Worm (Caenorhabditis elegans) whole organism, young adult: Measurements from ENCODE around the gene R10E11.6.

Experiments
- B0019.2 ChIP-seq: fragments of 200-800 bp; sonication (Bioruptor generic); conservative IDR thresholded peaks from 2 replicates; pipeline ENCODE4 v1.3.6; 2022; ENCODE audit warnings: missing genetic modification reagents, missing genetic modification characterization, missing compliant biosample characterization
- B0261.1 ChIP-seq: sonication (generic microtip); optimal IDR thresholded peaks from 2 replicates; lab custom pipeline; 2016; ENCODE audit warnings: mild to moderate bottlenecking, missing genetic modification characterization, moderate library complexity, missing compliant biosample characterization
- F33H1.4 ChIP-seq: fragments of 200-800 bp; sonication (Bioruptor generic); IDR thresholded peaks from 2 replicates; pipeline ENCODE4 v1.3.6; 2022; ENCODE audit warnings: missing genetic modification reagents, missing genetic modification characterization, missing compliant biosample characterization
- F52B5.7 ChIP-seq: sonication (generic microtip); optimal IDR thresholded peaks from 2 replicates; lab custom pipeline; 2016; ENCODE audit warnings: mild to moderate bottlenecking, missing genetic modification characterization, missing compliant biosample characterization
- F55B11.4 ChIP-seq: sonication (generic microtip); optimal IDR thresholded peaks from 2 replicates; lab custom pipeline; 2016; ENCODE audit warnings: missing compliant biosample characterization, missing genetic modification characterization, borderline replicate concordance; ENCODE audit not compliant: insufficient read depth
- F57C9.4 ChIP-seq: sonication (generic microtip); optimal IDR thresholded peaks from 2 replicates; lab custom pipeline; 2017; ENCODE audit warnings: mild to moderate bottlenecking, missing genetic modification characterization, missing compliant biosample characterization
- K12H6.12 ChIP-seq: fragments of 200-800 bp; sonication (Bioruptor generic); optimal IDR thresholded peaks from 2 replicates; lab custom pipeline; 2018; ENCODE audit warnings: mild to moderate bottlenecking, missing genetic modification characterization, missing compliant biosample characterization
- T07F8.4 ChIP-seq: sonication (generic microtip); optimal IDR thresholded peaks from 2 replicates; lab custom pipeline; 2016; ENCODE audit warnings: mild to moderate bottlenecking, missing genetic modification characterization, moderate library complexity, missing compliant biosample characterization
- T26A5.8 ChIP-seq: sonication (generic microtip); optimal IDR thresholded peaks from 2 replicates; lab custom pipeline; 2016; ENCODE audit warnings: missing genetic modification characterization, missing compliant biosample characterization
- Y79H2A.3 ChIP-seq: fragments of 200-800 bp; sonication (Bioruptor generic); conservative IDR thresholded peaks from 2 replicates; pipeline ENCODE4 v1.3.6; 2022; ENCODE audit warnings: missing genetic modification reagents, missing genetic modification characterization, missing compliant biosample characterization
- akir-1 ChIP-seq: fragments of 200-800 bp; sonication (Bioruptor generic); optimal IDR thresholded peaks from 2 replicates; lab custom pipeline; 2018; ENCODE audit warnings: mild to moderate bottlenecking, missing genetic modification characterization, moderate library complexity, missing compliant biosample characterization
- atf-7 ChIP-seq: sonication (generic microtip); optimal IDR thresholded peaks from 2 replicates; lab custom pipeline; 2017; ENCODE audit warnings: mild to moderate bottlenecking, missing genetic modification characterization, missing compliant biosample characterization
- attf-5 ChIP-seq: fragments of 200-800 bp; sonication (Bioruptor generic); optimal IDR thresholded peaks from 2 replicates; lab custom pipeline; 2018; ENCODE audit warnings: mild to moderate bottlenecking, missing genetic modification characterization, missing compliant biosample characterization
- bed-1 ChIP-seq: fragments of 200-800 bp; sonication (Bioruptor generic); IDR thresholded peaks from 2 replicates; pipeline ENCODE4 v1.3.6; 2022; ENCODE audit warnings: missing genetic modification reagents, missing genetic modification characterization, missing compliant biosample characterization
- ceh-100 ChIP-seq: fragments of 200-800 bp; sonication (Bioruptor generic); IDR thresholded peaks from 2 replicates; pipeline ENCODE4 v1.3.6; 2022; ENCODE audit warnings: missing genetic modification reagents, missing genetic modification characterization, missing compliant biosample characterization
- ceh-40 ChIP-seq: fragments of 200-800 bp; sonication (Bioruptor generic); IDR thresholded peaks from 2 replicates; pipeline ENCODE4 v1.3.6; 2022; ENCODE audit warnings: missing genetic modification characterization, missing compliant biosample characterization
- ceh-91 ChIP-seq: fragments of 200-800 bp; sonication (Bioruptor generic); IDR thresholded peaks from 2 replicates; pipeline ENCODE4 v1.3.6; 2022; ENCODE audit warnings: missing genetic modification reagents, missing genetic modification characterization, missing compliant biosample characterization
- die-1 ChIP-seq: sonication (generic microtip); optimal IDR thresholded peaks from 2 replicates; lab custom pipeline; 2016; ENCODE audit warnings: missing genotype, mild to moderate bottlenecking, missing genetic modification characterization, missing compliant biosample characterization
- dox-1 ChIP-seq: fragments of 200-800 bp; sonication (Bioruptor generic); IDR thresholded peaks from 2 replicates; pipeline ENCODE4 v1.3.6; 2022; ENCODE audit warnings: missing genetic modification reagents, missing genetic modification characterization, missing compliant biosample characterization
- dpl-1 ChIP-seq: fragments of 150-350 bp; optimal IDR thresholded peaks from 2 replicates; lab custom pipeline; 2014; ENCODE audit warnings: missing biosample characterization, missing genetic modification reagents, missing genetic modification characterization
- hmg-1.2 ChIP-seq: fragments of 200-800 bp; sonication (Bioruptor generic); IDR thresholded peaks from 2 replicates; pipeline ENCODE4 v1.3.6; 2022; ENCODE audit warnings: missing genetic modification reagents, missing genetic modification characterization, missing compliant biosample characterization
- lag-1 ChIP-seq: fragments of 200-800 bp; sonication (Bioruptor generic); IDR thresholded peaks from 2 replicates; pipeline ENCODE4 v1.3.6; 2022; ENCODE audit warnings: missing genetic modification reagents, missing genetic modification characterization, missing compliant biosample characterization
- let-526 ChIP-seq: fragments of 200-800 bp; sonication (Bioruptor generic); IDR thresholded peaks from 2 replicates; pipeline ENCODE4 v1.3.6; 2022; ENCODE audit warnings: missing genetic modification reagents, missing genetic modification characterization, missing compliant biosample characterization
- lin-35 ChIP-seq, 3 experiments: fragments of 150-350 bp in 2 of 3; sonication (generic microtip) in 1 of 3; optimal IDR thresholded peaks; 2 replicates each; lab custom pipeline; 2014 to 2018; ENCODE audit warnings: missing biosample characterization in 3 of 3, missing genetic modification characterization in 3 of 3, missing genetic modification reagents in 3 of 3
- lin-54 ChIP-seq: fragments of 200-800 bp; sonication (Bioruptor generic); optimal IDR thresholded peaks from 2 replicates; lab custom pipeline; 2018; ENCODE audit warnings: mild to moderate bottlenecking, missing genetic modification characterization, missing compliant biosample characterization
- madf-3 ChIP-seq: fragments of 200-800 bp; sonication (Bioruptor generic); IDR thresholded peaks from 2 replicates; pipeline ENCODE4 v1.3.6; 2022; ENCODE audit warnings: missing genetic modification reagents, missing genetic modification characterization, missing compliant biosample characterization
- madf-6 ChIP-seq: fragments of 200-800 bp; sonication (Bioruptor generic); IDR thresholded peaks from 2 replicates; pipeline ENCODE4 v1.3.6; 2022; ENCODE audit warnings: missing genetic modification reagents, missing genetic modification characterization, missing compliant biosample characterization
- mcd-1 ChIP-seq: fragments of 200-800 bp; sonication (Bioruptor generic); IDR thresholded peaks from 2 replicates; pipeline ENCODE4 v1.3.6; 2022; ENCODE audit warnings: missing genetic modification reagents, missing genetic modification characterization, missing compliant biosample characterization
- mes-4 ChIP-seq: sonication (generic microtip); optimal IDR thresholded peaks from 2 replicates; lab custom pipeline; 2016; ENCODE audit warnings: missing genotype, missing genetic modification characterization, missing compliant biosample characterization
- mxl-1 ChIP-seq: sonication (generic microtip); optimal IDR thresholded peaks from 2 replicates; lab custom pipeline; 2016; ENCODE audit warnings: missing genetic modification characterization, missing compliant biosample characterization
- nfyb-1 ChIP-seq: fragments of 200-800 bp; sonication (Bioruptor generic); IDR thresholded peaks from 2 replicates; pipeline ENCODE4 v1.3.6; 2022; ENCODE audit warnings: missing genetic modification reagents, missing genetic modification characterization, missing compliant biosample characterization
- nhr-120 ChIP-seq: fragments of 200-800 bp; sonication (Bioruptor generic); IDR thresholded peaks from 2 replicates; pipeline ENCODE4 v1.3.6; 2022; ENCODE audit warnings: missing genetic modification characterization, missing compliant biosample characterization
- nhr-179 ChIP-seq: sonication (generic microtip); optimal IDR thresholded peaks from 2 replicates; lab custom pipeline; 2016; ENCODE audit warnings: mild to moderate bottlenecking, missing genetic modification characterization, missing compliant biosample characterization
- nhr-27 ChIP-seq: fragments of 200-800 bp; sonication (Bioruptor generic); optimal IDR thresholded peaks from 2 replicates; lab custom pipeline; 2018; ENCODE audit warnings: mild to moderate bottlenecking, missing genetic modification characterization, moderate library complexity, missing compliant biosample characterization
- nhr-90 ChIP-seq: sonication (generic microtip); optimal IDR thresholded peaks from 2 replicates; lab custom pipeline; 2016; ENCODE audit warnings: missing genotype, mild to moderate bottlenecking, missing genetic modification characterization, missing compliant biosample characterization
- pha-4 ChIP-seq: fragments of 150-350 bp; sonication (generic microtip); optimal IDR thresholded peaks from 2 replicates; lab custom pipeline; 2014; ENCODE audit warnings: missing biosample characterization, missing genetic modification reagents, missing genetic modification characterization
- rec-8 ChIP-seq, 2 experiments: sonication (generic microtip); optimal IDR thresholded peaks; 2 replicates each; lab custom pipeline; 2016; ENCODE audit warnings: mild to moderate bottlenecking in 2 of 2, missing genetic modification characterization in 2 of 2, missing genetic modification reagents in 2 of 2, missing genotype in 2 of 2, missing biosample characterization in 1 of 2, missing compliant biosample characterization in 1 of 2, moderate library complexity in 1 of 2
- repo-1 ChIP-seq: sonication (generic microtip); optimal IDR thresholded peaks from 2 replicates; lab custom pipeline; 2017; ENCODE audit warnings: mild to moderate bottlenecking, missing genetic modification characterization, missing compliant biosample characterization
- sea-2 ChIP-seq: fragments of 200-800 bp; sonication (Bioruptor generic); IDR thresholded peaks from 2 replicates; pipeline ENCODE4 v1.3.6; 2022; ENCODE audit warnings: missing genetic modification characterization, missing compliant biosample characterization
- snpc-4 ChIP-seq, 5 experiments: fragments of 150-350 bp in 1 of 5; sonication (generic microtip) in 4 of 5; optimal IDR thresholded peaks; 2 replicates each; lab custom pipeline; 2014 to 2018; ENCODE audit warnings: missing genetic modification characterization in 5 of 5, missing biosample characterization in 3 of 5, antibody characterized with exemption in 2 of 5, mild to moderate bottlenecking in 2 of 5, missing compliant biosample characterization in 2 of 5, missing genotype in 2 of 5, moderate library complexity in 2 of 5, missing genetic modification reagents in 1 of 5
- tbx-9 ChIP-seq: sonication (generic microtip); optimal IDR thresholded peaks from 2 replicates; lab custom pipeline; 2016; ENCODE audit warnings: borderline replicate concordance, missing genetic modification characterization, inconsistent platforms, missing compliant biosample characterization
- unc-130 ChIP-seq: sonication (generic microtip); optimal IDR thresholded peaks from 2 replicates; lab custom pipeline; 2016; ENCODE audit warnings: missing genetic modification reagents, missing genetic modification characterization, missing compliant biosample characterization
- unc-62 ChIP-seq: fragments of 150-350 bp; optimal IDR thresholded peaks from 2 replicates; lab custom pipeline; 2014; ENCODE audit warnings: missing biosample characterization, missing genetic modification reagents, missing genetic modification characterization
- zfh-2 ChIP-seq: fragments of 200-800 bp; sonication (Bioruptor generic); conservative IDR thresholded peaks from 2 replicates; pipeline ENCODE4 v1.3.6; 2022; ENCODE audit warnings: missing genetic modification reagents, missing genetic modification characterization, missing compliant biosample characterization
- ztf-25 ChIP-seq: fragments of 200-800 bp; sonication (Bioruptor generic); IDR thresholded peaks from 2 replicates; pipeline ENCODE4 v1.3.6; 2022; ENCODE audit warnings: missing genetic modification reagents, missing genetic modification characterization, missing compliant biosample characterization
- ztf-28 ChIP-seq: fragments of 200-800 bp; sonication (Bioruptor generic); IDR thresholded peaks from 2 replicates; pipeline ENCODE4 v1.3.6; 2022; ENCODE audit warnings: missing genetic modification reagents, missing genetic modification characterization, missing compliant biosample characterization

Gene R10E11.6

DNA sequence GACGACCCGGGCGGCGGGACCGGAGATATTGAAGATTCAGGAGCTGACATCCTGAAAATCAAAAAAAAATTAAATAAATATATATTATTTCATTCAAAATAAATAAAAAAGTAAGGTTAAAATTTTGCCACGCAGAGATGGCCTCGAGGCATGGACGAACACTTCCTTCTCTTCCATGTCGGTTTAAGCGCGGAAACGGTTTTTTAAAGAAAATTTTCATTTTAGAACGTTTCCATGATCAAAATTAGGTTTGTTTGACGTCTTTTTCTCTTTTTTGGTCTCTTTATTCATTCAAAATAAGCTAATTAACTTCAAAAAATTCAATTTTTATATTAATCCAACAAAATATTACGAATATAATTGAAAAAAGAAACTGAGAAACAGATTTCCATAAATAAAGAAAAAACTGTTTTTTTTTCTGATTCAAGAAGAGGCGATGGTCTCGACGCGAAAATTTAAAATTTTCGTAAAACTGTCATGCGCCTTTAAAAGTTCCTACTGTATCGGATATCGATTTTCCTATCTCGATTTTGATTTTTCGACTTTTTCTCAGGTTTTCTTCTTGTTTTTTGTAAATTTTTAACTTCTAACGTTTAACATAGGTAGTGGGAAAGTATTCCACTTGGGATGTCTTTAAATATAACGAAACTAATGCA lies 20.6 kb upstream of the R10E11.6 start, which contains the start of gene gcc-2 (continued):
- TF ChIP-seq Y79H2A.3 (GFP tag; lab: Robert Waterston, UW) (no peak), ceh-40 (no peak), tbx-9 (tag; lab: Kevin White, UChicago) (no peak), mxl-1 (no peak), madf-6 (peak; percentile 76), mes-4 (tag; lab: Kevin White, UChicago) (no peak), dox-1 (GFP tag; lab: Robert Waterston, UW) (no peak), bed-1 (GFP tag; lab: Robert Waterston, UW) (no peak), lag-1 (GFP tag; lab: Robert Waterston, UW) (no peak), sea-2 (no peak), atf-7 (no peak), K12H6.12 (tag; lab: Kevin White, UChicago) (no peak), ztf-28 (GFP tag; lab: Robert Waterston, UW) (no peak), ceh-100 (no peak), T26A5.8 (tag; lab: Kevin White, UChicago) (no peak), lin-54 (GFP tag; lab: Kevin White, UChicago) (peak; percentile 3), nhr-120 (GFP tag; lab: Robert Waterston, UW) (no peak), F55B11.4 (tag; lab: Kevin White, UChicago) (no peak), madf-3 (GFP tag; lab: Robert Waterston, UW) (no peak), rec-8 (tag; optimal IDR thresholded peaks at IDR 0.05; lab: Kevin White, UChicago) (no peak), F57C9.4 (tag; lab: Kevin White, UChicago) (no peak)

DNA sequence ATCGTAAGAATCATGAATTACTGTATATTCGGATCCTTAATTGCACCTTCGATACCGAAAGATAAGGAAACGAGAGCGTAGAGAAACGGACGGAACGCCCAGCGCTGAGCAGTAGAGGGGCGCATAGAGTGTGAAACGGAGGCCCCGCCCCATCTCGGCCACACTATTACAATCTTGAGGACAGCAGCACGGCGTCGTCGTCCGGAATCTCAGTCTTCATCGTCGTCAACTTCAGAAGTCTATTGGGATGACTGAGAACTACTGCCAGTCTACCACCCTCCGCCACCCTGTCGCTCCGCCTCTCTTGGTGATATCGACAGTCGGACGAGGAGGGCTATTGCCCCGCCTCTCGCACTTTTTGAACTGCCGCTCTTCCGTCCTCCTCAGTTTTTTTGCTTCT lies 18.1 kb upstream of the R10E11.6 start:
- peak; percentile 22; the same call in 1 of the 2 replicates for TF ChIP-seq mcd-1
- TF ChIP-seq unc-130: no peak
- TF ChIP-seq F33H1.4: 0 out of 2 replicates have a peak, but pooled peaks have one; percentile 12
- TF ChIP-seq pha-4 (tag; lab: Kevin White, UChicago): no peak
- TF ChIP-seq repo-1 (tag; lab: Kevin White, UChicago): no peak
- peak; percentile 63; the same call in 1 of the 2 replicates for TF ChIP-seq zfh-2
- 0 out of 2 replicates have a peak, but pooled peaks have one; percentile 60 for TF ChIP-seq bed-1 (GFP tag; lab: Robert Waterston, UW)
- TF ChIP-seq ztf-28 (GFP tag; lab: Robert Waterston, UW): no peak
- no peak for TF ChIP-seq nhr-90 (tag; lab: Kevin White, UChicago)

DNA sequence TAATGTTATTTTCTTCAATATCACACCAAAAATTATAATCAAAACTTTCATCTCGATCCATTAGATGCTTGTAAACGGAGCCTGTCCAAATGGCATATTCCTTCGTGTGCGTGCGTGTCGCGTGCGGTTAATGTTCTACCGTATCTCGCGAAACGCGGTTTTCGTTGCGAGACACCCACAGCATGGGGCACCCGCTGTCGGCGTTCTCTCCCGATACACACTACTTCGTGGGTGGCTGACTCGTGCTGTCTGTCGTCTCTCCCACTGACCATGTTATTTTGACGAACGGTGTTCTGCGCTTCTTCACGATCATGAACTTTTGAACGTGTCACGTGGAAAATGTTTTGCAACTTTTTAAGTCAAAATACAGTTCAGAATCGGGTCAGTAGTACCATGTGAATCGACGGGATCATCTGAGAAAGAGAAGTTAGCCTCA lies 17.3 kb upstream of the R10E11.6 start:
- TF ChIP-seq nfyb-1 (GFP tag; lab: Robert Waterston, UW) (peak; percentile 99), F52B5.7 (tag; lab: Kevin White, UChicago) (peak; percentile 97), lin-35 (GFP tag; optimal IDR thresholded peaks at IDR 0.05; lab: Kevin White, UChicago) (peak in 2 of 3 experiments; percentile 44 to 94), ceh-91 (no peak), let-526 (GFP tag; lab: Robert Waterston, UW) (peak; percentile 98), ztf-25 (GFP tag; lab: Robert Waterston, UW) (peak; percentile 79; the same call in 1 of the 2 replicates), unc-62 (peak; percentile 37), snpc-4 (GFP tag; optimal IDR thresholded peaks at IDR 0.05; lab: Kevin White, UChicago) (peak; percentile 43), snpc-4 (tag; optimal IDR thresholded peaks at IDR 0.05; lab: Kevin White, UChicago) (peak in 3 of 4 experiments; percentile 57 to 84 (median 83)), lag-1 (GFP tag; lab: Robert Waterston, UW) (peak; percentile 94), nhr-179 (tag; lab: Kevin White, UChicago) (no peak), B0019.2 (peak; percentile 75), lin-54 (GFP tag; lab: Kevin White, UChicago) (peak; percentile 95), nhr-27 (tag; lab: Kevin White, UChicago) (peak; percentile 92), T07F8.4 (tag; lab: Kevin White, UChicago) (peak; percentile 57), akir-1 (peak; percentile 92), attf-5 (GFP tag; lab: Kevin White, UChicago) (peak; percentile 99), dpl-1 (GFP tag; lab: Kevin White, UChicago) (peak; percentile 19), hmg-1.2 (peak; percentile 95), die-1 (tag; lab: Kevin White, UChicago) (peak; percentile 62), B0261.1 (tag; lab: Kevin White, UChicago) (peak; percentile 41)
